Fruit fly (Drosophila melanogaster) whole organism, embryonic: ENCODE data around the gene Eip75B.

Experiments used
- Bgb ChIP-seq: fragments of 200-800 bp; sonication (Bioruptor generic); IDR thresholded peaks from 2 replicates; pipeline ENCODE4 v1.3.6; 2022; ENCODE audit warnings: missing biosample characterization, missing genetic modification characterization; ENCODE audit not compliant: partially characterized antibody
- C15 ChIP-seq: fragments of 200-800 bp; sonication (Bioruptor generic); IDR thresholded peaks from 3 replicates; pipeline ENCODE4 v1.3.6; 2022; ENCODE audit warnings: missing biosample characterization, missing genetic modification characterization
- CG10979 ChIP-seq: fragments of 200-800 bp; sonication (Bioruptor generic); optimal IDR thresholded peaks from 2 replicates; lab custom pipeline; 2018; ENCODE audit warnings: missing biosample characterization, mild to moderate bottlenecking, missing genetic modification characterization, moderate library complexity
- CG11504 ChIP-seq: fragments of 200-800 bp; sonication (Bioruptor generic); optimal IDR thresholded peaks from 3 replicates; lab custom pipeline; 2019; ENCODE audit warnings: missing biosample characterization, mild to moderate bottlenecking, missing genetic modification characterization, moderate library complexity
- CG12104 ChIP-seq: fragments of 200-800 bp; sonication (Bioruptor generic); optimal IDR thresholded peaks from 3 replicates; lab custom pipeline; 2016; ENCODE audit warnings: missing biosample characterization, missing genetic modification characterization
- CG14710 ChIP-seq: fragments of 200-800 bp; sonication (Bioruptor generic); optimal IDR thresholded peaks from 3 replicates; lab custom pipeline; 2019; ENCODE audit warnings: missing biosample characterization, mild to moderate bottlenecking, missing genetic modification characterization, moderate library complexity
- CG17359 ChIP-seq: fragments of 200-800 bp; sonication (Bioruptor generic); optimal IDR thresholded peaks from 3 replicates; lab custom pipeline; 2018; ENCODE audit warnings: missing biosample characterization, mild to moderate bottlenecking, missing genetic modification characterization, moderate library complexity
- CG17385 ChIP-seq: fragments of 200-800 bp; sonication (Bioruptor generic); optimal IDR thresholded peaks from 3 replicates; lab custom pipeline; 2018; ENCODE audit warnings: missing biosample characterization, mild to moderate bottlenecking, missing genetic modification characterization
- CG18262 ChIP-seq: fragments of 200-800 bp; optimal IDR thresholded peaks from 3 replicates; lab custom pipeline; 2019; ENCODE audit warnings: missing biosample characterization, mild to moderate bottlenecking, missing genetic modification characterization, moderate library complexity
- CG2889 ChIP-seq: fragments of 200-800 bp; sonication (Bioruptor generic); IDR thresholded peaks from 3 replicates; pipeline ENCODE4 v1.3.6; 2022; ENCODE audit warnings: missing biosample characterization, missing genetic modification characterization
- CG30020 ChIP-seq: fragments of 200-800 bp; optimal IDR thresholded peaks from 2 replicates; lab custom pipeline; 2019; ENCODE audit warnings: missing biosample characterization, mild to moderate bottlenecking, missing genetic modification characterization, moderate library complexity
- CG30403 ChIP-seq: fragments of 200-800 bp; sonication (Bioruptor generic); optimal IDR thresholded peaks from 3 replicates; lab custom pipeline; 2016; ENCODE audit warnings: missing biosample characterization, missing genetic modification characterization
- CG33557 ChIP-seq: fragments of 200-800 bp; sonication (Bioruptor generic); optimal IDR thresholded peaks from 2 replicates; lab custom pipeline; 2019; ENCODE audit warnings: missing biosample characterization, mild to moderate bottlenecking, missing genetic modification characterization, moderate library complexity
- CG4424 ChIP-seq: fragments of 200-800 bp; sonication (Bioruptor generic); optimal IDR thresholded peaks from 3 replicates; lab custom pipeline; 2016; ENCODE audit warnings: missing biosample characterization, missing genetic modification characterization
- CG4820 ChIP-seq: fragments of 200-800 bp; sonication (Bioruptor generic); optimal IDR thresholded peaks from 3 replicates; lab custom pipeline; 2016; ENCODE audit warnings: missing biosample characterization, missing genetic modification characterization
- CG6254 ChIP-seq: fragments of 200-800 bp; sonication (Bioruptor generic); optimal IDR thresholded peaks from 3 replicates; lab custom pipeline; 2017; ENCODE audit warnings: mild to moderate bottlenecking, missing biosample characterization, missing genetic modification reagents, missing genetic modification characterization
- CG7556 ChIP-seq: fragments of 200-800 bp; sonication (Bioruptor generic); optimal IDR thresholded peaks from 2 replicates; lab custom pipeline; 2017; ENCODE audit warnings: missing biosample characterization, mild to moderate bottlenecking, missing genetic modification characterization
- CG7928 ChIP-seq: fragments of 200-800 bp; sonication (Bioruptor generic); optimal IDR thresholded peaks from 2 replicates; lab custom pipeline; 2017; ENCODE audit warnings: missing biosample characterization, mild to moderate bottlenecking, missing genetic modification characterization
- CG8924 ChIP-seq: fragments of 200-800 bp; optimal IDR thresholded peaks from 3 replicates; lab custom pipeline; 2019; ENCODE audit warnings: missing biosample characterization, mild to moderate bottlenecking, missing genetic modification characterization, moderate library complexity
- D ChIP-seq, 2 experiments: fragments of 200-800 bp in 1 of 2; fragments of >200 bp in 1 of 2; sonication (Bioruptor generic) in 1 of 2; optimal IDR thresholded peaks; 2 replicates in 1 of 2; 3 replicates in 1 of 2; lab custom pipeline; 2017; ENCODE audit warnings: mild to moderate bottlenecking in 1 of 2, missing biosample characterization in 1 of 2, missing genetic modification characterization in 1 of 2, missing genetic modification reagents in 1 of 2
- Dll ChIP-seq: fragments of 200-800 bp; sonication (Bioruptor generic); IDR thresholded peaks from 4 replicates; pipeline ENCODE4 v1.3.6; 2022; ENCODE audit warnings: missing biosample characterization, missing genetic modification characterization; ENCODE audit not compliant: partially characterized antibody
- Elba2 ChIP-seq: fragments of 200-800 bp; sonication (Bioruptor generic); optimal IDR thresholded peaks from 3 replicates; lab custom pipeline; 2016; ENCODE audit warnings: missing biosample characterization, missing genetic modification characterization
- HLH54F ChIP-seq: fragments of 200-800 bp; sonication (Bioruptor generic); optimal IDR thresholded peaks from 3 replicates; lab custom pipeline; 2016; ENCODE audit warnings: missing biosample characterization, missing genetic modification characterization
- Hr51 ChIP-seq, 2 experiments: fragments of 200-800 bp; sonication (Bioruptor generic); optimal IDR thresholded peaks; 2 replicates in 1 of 2; 3 replicates in 1 of 2; lab custom pipeline; 2016 to 2018; ENCODE audit warnings: missing biosample characterization in 2 of 2, missing genetic modification characterization in 2 of 2, mild to moderate bottlenecking in 1 of 2, moderate library complexity in 1 of 2
- Jarid2 ChIP-seq: fragments of 200-800 bp; sonication (Bioruptor generic); optimal IDR thresholded peaks from 3 replicates; lab custom pipeline; 2017; ENCODE audit warnings: mild to moderate bottlenecking, missing biosample characterization, missing genetic modification reagents, missing genetic modification characterization
- Lim3 ChIP-seq: fragments of 200-800 bp; sonication (Bioruptor generic); IDR thresholded peaks from 2 replicates; pipeline ENCODE4 v1.3.6; 2022; ENCODE audit warnings: missing biosample characterization, missing genetic modification characterization
- Nf-YB ChIP-seq: fragments of 200-800 bp; sonication (Bioruptor generic); optimal IDR thresholded peaks from 3 replicates; lab custom pipeline; 2019; ENCODE audit warnings: missing biosample characterization, mild to moderate bottlenecking, missing genetic modification characterization, moderate library complexity
- Sry-δ ChIP-seq: fragments of 200-800 bp; sonication (Bioruptor generic); optimal IDR thresholded peaks from 2 replicates; lab custom pipeline; 2016; ENCODE audit warnings: missing biosample characterization, missing genetic modification characterization
- ara ChIP-seq: fragments of 200-800 bp; sonication (Bioruptor generic); IDR thresholded peaks from 2 replicates; pipeline ENCODE4 v1.3.6; 2022; ENCODE audit warnings: missing biosample characterization, missing genetic modification characterization
- az2 ChIP-seq: fragments of 200-800 bp; sonication (Bioruptor generic); optimal IDR thresholded peaks from 3 replicates; lab custom pipeline; 2016; ENCODE audit warnings: missing biosample characterization, missing genetic modification characterization
- bcd ChIP-seq: fragments of 200-800 bp; sonication (Bioruptor generic); optimal IDR thresholded peaks from 2 replicates; lab custom pipeline; 2017; ENCODE audit warnings: missing biosample characterization, mild to moderate bottlenecking, missing genetic modification characterization
- croc ChIP-seq: fragments of 200-800 bp; sonication (Bioruptor generic); conservative IDR thresholded peaks from 3 replicates; pipeline ENCODE4 v1.3.6; 2022; ENCODE audit warnings: missing biosample characterization, missing genetic modification characterization
- dmrt11E ChIP-seq: fragments of 200-800 bp; sonication (Bioruptor generic); optimal IDR thresholded peaks from 3 replicates; lab custom pipeline; 2018; ENCODE audit warnings: missing biosample characterization, mild to moderate bottlenecking, missing genetic modification characterization, moderate library complexity
- dysf ChIP-seq: fragments of 200-800 bp; sonication (Bioruptor generic); IDR thresholded peaks from 3 replicates; pipeline ENCODE4 v1.3.6; 2022; ENCODE audit warnings: missing biosample characterization, missing genetic modification characterization
- gcm ChIP-seq: fragments of 200-800 bp; sonication (Bioruptor generic); optimal IDR thresholded peaks from 2 replicates; lab custom pipeline; 2019; ENCODE audit warnings: missing biosample characterization, mild to moderate bottlenecking, missing genetic modification characterization, moderate library complexity
- gem ChIP-seq: fragments of 200-800 bp; sonication (Bioruptor generic); optimal IDR thresholded peaks from 2 replicates; lab custom pipeline; 2019; ENCODE audit warnings: missing biosample characterization, mild to moderate bottlenecking, missing genetic modification characterization, moderate library complexity
- gsb-n ChIP-seq: fragments of 200-800 bp; sonication (Bioruptor generic); optimal IDR thresholded peaks from 3 replicates; lab custom pipeline; 2018; ENCODE audit warnings: missing biosample characterization, mild to moderate bottlenecking, missing genetic modification characterization
- gt ChIP-seq: fragments of 200-800 bp; sonication (Bioruptor generic); IDR thresholded peaks from 2 replicates; pipeline ENCODE4 v1.3.6; 2022; ENCODE audit warnings: missing biosample characterization, missing genetic modification characterization
- ham ChIP-seq: fragments of 200-800 bp; sonication (Bioruptor generic); IDR thresholded peaks from 2 replicates; pipeline ENCODE4 v1.3.6; 2022; ENCODE audit warnings: missing biosample characterization, missing genetic modification characterization
- hbn ChIP-seq: fragments of 200-800 bp; sonication (Bioruptor generic); IDR thresholded peaks from 2 replicates; pipeline ENCODE4 v1.3.6; 2022; ENCODE audit warnings: missing biosample characterization, missing genetic modification characterization; ENCODE audit not compliant: partially characterized antibody
- ind ChIP-seq: fragments of 200-800 bp; sonication (Bioruptor generic); optimal IDR thresholded peaks from 3 replicates; lab custom pipeline; 2016; ENCODE audit warnings: missing biosample characterization, missing genetic modification characterization
- kni ChIP-seq: fragments of 200-800 bp; sonication (Bioruptor generic); optimal IDR thresholded peaks from 3 replicates; lab custom pipeline; 2017; ENCODE audit warnings: mild to moderate bottlenecking, missing biosample characterization, missing genetic modification reagents, missing genetic modification characterization
- lola ChIP-seq, 3 experiments: fragments of >200 bp in 2 of 3; fragments of 200-800 bp in 1 of 3; sonication (Bioruptor generic) in 1 of 3; optimal IDR thresholded peaks; 2 replicates each; lab custom pipeline; 2017 to 2019; ENCODE audit warnings: missing biosample characterization in 3 of 3, missing genetic modification characterization in 3 of 3, mild to moderate bottlenecking in 1 of 3, moderate library complexity in 1 of 3
- oc ChIP-seq: fragments of 200-800 bp; sonication (Bioruptor generic); optimal IDR thresholded peaks from 2 replicates; lab custom pipeline; 2018; ENCODE audit warnings: missing biosample characterization, mild to moderate bottlenecking, missing genetic modification characterization, moderate library complexity
- pros ChIP-seq: fragments of 200-800 bp; sonication (Bioruptor generic); optimal IDR thresholded peaks from 3 replicates; lab custom pipeline; 2019; ENCODE audit warnings: missing biosample characterization, mild to moderate bottlenecking, missing genetic modification characterization, moderate library complexity
- seq ChIP-seq: fragments of 200-800 bp; sonication (Bioruptor generic); IDR thresholded peaks from 2 replicates; pipeline ENCODE4 v1.3.6; 2022; ENCODE audit warnings: missing biosample characterization, missing genetic modification characterization
- sim ChIP-seq: fragments of 200-800 bp; sonication (Bioruptor generic); IDR thresholded peaks from 2 replicates; pipeline ENCODE4 v1.3.6; 2022; ENCODE audit warnings: missing biosample characterization, missing genetic modification characterization
- tap ChIP-seq: fragments of 200-800 bp; optimal IDR thresholded peaks from 3 replicates; lab custom pipeline; 2019; ENCODE audit warnings: missing biosample characterization, mild to moderate bottlenecking, missing genetic modification characterization, moderate library complexity
- z ChIP-seq: fragments of 200-800 bp; sonication (Bioruptor generic); IDR thresholded peaks from 3 replicates; pipeline ENCODE4 v1.3.6; 2022; ENCODE audit warnings: missing biosample characterization, missing genetic modification characterization
- zf30C ChIP-seq: fragments of 200-800 bp; sonication (Bioruptor generic); optimal IDR thresholded peaks from 3 replicates; lab custom pipeline; 2018; ENCODE audit warnings: missing biosample characterization, mild to moderate bottlenecking, missing genetic modification characterization

Gene Eip75B

DNA sequence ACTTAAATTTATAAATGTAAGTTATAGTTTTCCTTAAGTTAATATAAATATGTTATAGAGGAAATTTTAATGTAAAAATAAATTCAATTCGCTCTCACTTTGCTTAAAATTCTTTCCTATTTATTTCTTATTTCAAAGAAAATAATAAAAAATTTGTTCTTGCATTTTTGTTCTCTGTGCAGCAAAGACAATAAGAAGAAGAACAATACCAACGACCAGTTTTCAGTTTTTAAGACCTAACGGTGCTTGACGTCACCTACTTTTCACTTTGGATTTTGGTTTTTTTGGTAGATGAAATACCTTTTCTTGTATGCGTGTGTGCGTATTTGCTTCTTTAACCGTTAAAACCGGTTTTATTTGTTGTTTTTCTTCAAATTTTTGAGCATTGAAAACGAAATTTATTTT, 37.7 kb upstream of the Eip75B start (continued):
- TF ChIP-seq CG7556 (GFP tag; lab: Kevin White, UChicago): peak; percentile 51
- TF ChIP-seq Hr51 (GFP tag; optimal IDR thresholded peaks at IDR 0.05; lab: Kevin White, UChicago): peak in 1 of 2 experiments; percentile 27
- peak in 1 of 3 experiments; percentile 73 for TF ChIP-seq lola (GFP tag; optimal IDR thresholded peaks at IDR 0.05; lab: Kevin White, UChicago)
- peak; percentile 80 for TF ChIP-seq CG10979
- TF ChIP-seq CG4424 (GFP tag; lab: Kevin White, UChicago): peak; percentile 25
- peak; percentile 54 for TF ChIP-seq CG8924 (tag; lab: Kevin White, UChicago)
- peak; percentile 77 for TF ChIP-seq gem (tag; lab: Kevin White, UChicago)
- 0 out of 2 replicates have a peak, but pooled peaks have one; percentile 14 for TF ChIP-seq sim (GFP tag; lab: Robert Waterston, UW)
- TF ChIP-seq tap (tag; lab: Kevin White, UChicago): peak; percentile 37
- no peak for TF ChIP-seq gt (GFP tag; lab: Robert Waterston, UW)
- TF ChIP-seq ind (GFP tag; lab: Kevin White, UChicago): no peak
- TF ChIP-seq Nf-YB (GFP tag; lab: Kevin White, UChicago): peak; percentile 10
- peak; percentile 83 for TF ChIP-seq CG18262 (tag; lab: Kevin White, UChicago)
- peak; percentile 4 for TF ChIP-seq bcd
- TF ChIP-seq dysf: no peak
- peak; percentile 52 for TF ChIP-seq CG11504 (tag; lab: Kevin White, UChicago)
- peak; percentile 74 for TF ChIP-seq zf30C (GFP tag; lab: Kevin White, UChicago)
- peak; percentile 1 for TF ChIP-seq CG30403 (GFP tag; lab: Kevin White, UChicago)
- TF ChIP-seq CG7928 (GFP tag; lab: Kevin White, UChicago): no peak
- TF ChIP-seq seq (GFP tag; lab: Robert Waterston, UW): no peak
- peak; percentile 4 for TF ChIP-seq CG17359 (tag; lab: Kevin White, UChicago)
- peak; percentile 1 for TF ChIP-seq az2 (GFP tag; lab: Kevin White, UChicago)
- peak; percentile 77 for TF ChIP-seq CG17385
- no peak for TF ChIP-seq D (optimal IDR thresholded peaks at IDR 0.05; lab: Kevin White, UChicago)
- TF ChIP-seq D (GFP tag; optimal IDR thresholded peaks at IDR 0.05; lab: Kevin White, UChicago): peak; percentile 39
- no peak for TF ChIP-seq Lim3 (GFP tag; lab: Robert Waterston, UW)
- TF ChIP-seq oc: no peak
- peak; percentile 58 for TF ChIP-seq CG6254 (GFP tag; lab: Kevin White, UChicago)
- TF ChIP-seq C15: no peak
- peak; percentile 38 for TF ChIP-seq gcm (GFP tag; lab: Kevin White, UChicago)
- TF ChIP-seq CG14710 (tag; lab: Kevin White, UChicago): peak; percentile 79
- TF ChIP-seq CG30020: peak; percentile 27
- TF ChIP-seq dmrt11E (tag; lab: Kevin White, UChicago): peak; percentile 64
- no peak for TF ChIP-seq ara (GFP tag; lab: Robert Waterston, UW)
- peak; percentile 80 for TF ChIP-seq gsb-n
- peak; percentile 30 for TF ChIP-seq CG33557 (GFP tag; lab: Kevin White, UChicago)

DNA sequence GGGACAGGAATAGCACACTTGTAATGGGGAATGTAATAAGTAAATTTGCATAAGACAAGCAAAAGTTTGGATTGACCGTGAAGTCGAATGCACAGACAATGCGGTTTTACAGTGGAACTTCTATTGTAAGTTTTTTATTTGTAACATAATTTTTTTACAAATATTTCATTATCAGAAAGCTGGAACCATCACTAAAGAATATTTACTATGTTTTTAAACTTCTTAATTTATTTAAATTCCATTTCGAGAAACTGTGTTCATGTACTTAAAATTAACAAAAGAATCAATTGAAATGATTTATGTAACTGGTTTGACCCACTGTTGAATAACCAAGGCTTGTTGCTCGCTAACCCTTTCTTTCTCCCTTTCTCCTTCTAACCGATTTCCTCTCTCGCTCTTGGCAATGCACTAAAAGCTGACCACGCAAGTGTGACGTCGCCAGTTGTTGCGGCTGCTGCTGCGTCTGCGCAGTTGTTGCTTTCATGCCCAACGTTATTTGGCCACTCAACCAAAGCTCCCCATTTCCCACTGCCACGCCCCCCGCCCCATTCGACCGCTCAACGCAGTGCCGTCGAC, 37.0 kb upstream of the Eip75B start:
- TF ChIP-seq HLH54F (GFP tag; lab: Kevin White, UChicago) (no peak), z (GFP tag; lab: Robert Waterston, UW) (no peak), Elba2 (GFP tag; lab: Kevin White, UChicago) (no peak), CG2889 (GFP tag; lab: Robert Waterston, UW) (no peak), CG4820 (GFP tag; lab: Kevin White, UChicago) (no peak), croc (GFP tag; lab: Robert Waterston, UW) (no peak), hbn (GFP tag; lab: Robert Waterston, UW) (no peak), CG4424 (GFP tag; lab: Kevin White, UChicago) (no peak), ham (GFP tag; lab: Robert Waterston, UW) (no peak), kni (no peak), pros (GFP tag; lab: Kevin White, UChicago) (peak; percentile 13), Dll (GFP tag; lab: Robert Waterston, UW) (no peak), Sry-δ (GFP tag; lab: Kevin White, UChicago) (no peak), CG12104 (GFP tag; lab: Kevin White, UChicago) (no peak), Jarid2 (no peak), Bgb (GFP tag; lab: Robert Waterston, UW) (no peak)
